Fruit fly (Drosophila melanogaster) whole organism, pupa: ENCODE data around the gene up.

Experiments
- CG14655 ChIP-seq: fragments of 200-800 bp; sonication (Bioruptor generic); optimal IDR thresholded peaks from 3 replicates; lab custom pipeline; 2017; ENCODE audit warnings: mild to moderate bottlenecking, missing biosample characterization, missing genetic modification reagents, missing genetic modification characterization
- CG17806 ChIP-seq: fragments of 200-800 bp; sonication (Bioruptor generic); optimal IDR thresholded peaks from 2 replicates; lab custom pipeline; 2018; ENCODE audit warnings: missing biosample characterization, mild to moderate bottlenecking, missing genetic modification characterization, moderate library complexity
- CG32121 ChIP-seq: fragments of 200-800 bp; sonication (Bioruptor generic); IDR thresholded peaks from 2 replicates; pipeline ENCODE4 v1.3.6; 2022; ENCODE audit warnings: missing biosample characterization, missing genetic modification characterization
- CG4496 ChIP-seq: fragments of 200-800 bp; sonication (Bioruptor generic); IDR thresholded peaks from 3 replicates; pipeline ENCODE4 v1.3.6; 2022; ENCODE audit warnings: missing biosample characterization, missing genetic modification characterization
- CG8159 ChIP-seq: fragments of 200-800 bp; sonication (Bioruptor generic); optimal IDR thresholded peaks from 3 replicates; lab custom pipeline; 2018; ENCODE audit warnings: missing biosample characterization, mild to moderate bottlenecking, missing genetic modification characterization, moderate library complexity
- CG8301 ChIP-seq: fragments of 200-800 bp; sonication (Bioruptor generic); optimal IDR thresholded peaks from 2 replicates; lab custom pipeline; 2018; ENCODE audit warnings: missing biosample characterization, mild to moderate bottlenecking, missing genetic modification characterization
- D1 ChIP-seq: fragments of 200-800 bp; sonication (Bioruptor generic); optimal IDR thresholded peaks from 2 replicates; lab custom pipeline; 2018; ENCODE audit warnings: missing biosample characterization, mild to moderate bottlenecking, missing genetic modification characterization, moderate library complexity
- EcR ChIP-seq: fragments of 200-800 bp; sonication (Bioruptor generic); optimal IDR thresholded peaks from 3 replicates; lab custom pipeline; 2019; ENCODE audit warnings: missing biosample characterization, missing genetic modification characterization, mild to moderate bottlenecking, moderate library complexity, missing genetic modification reagents
- fd96Ca ChIP-seq: fragments of 200-800 bp; sonication (Bioruptor generic); IDR thresholded peaks from 3 replicates; pipeline ENCODE4 v1.3.6; 2022; ENCODE audit warnings: missing biosample characterization, missing genetic modification characterization

dm6 chrX:13605381-13605780 is 3.0 kb upstream of the up start, which contains the start of gene CG11178:
- no peak for TF ChIP-seq CG8301 (tag; lab: Kevin White, UChicago)
- no peak for TF ChIP-seq fd96Ca (GFP tag; lab: Robert Waterston, UW)
- TF ChIP-seq CG17806 (tag; lab: Kevin White, UChicago) = no peak
- no peak for TF ChIP-seq D1 (tag; lab: Kevin White, UChicago)
- no peak for TF ChIP-seq CG14655 (GFP tag; lab: Kevin White, UChicago)
- no peak for TF ChIP-seq CG32121
- TF ChIP-seq CG4496 (GFP tag; lab: Robert Waterston, UW) = no peak
- TF ChIP-seq CG8159 = no peak
- no peak for TF ChIP-seq EcR (GFP tag; lab: Kevin White, UChicago)
